Worm (Caenorhabditis elegans) whole organism, mixed stage, embryonic: Measurements from ENCODE around the gene C05D12.7.
A peak's percentile ranks its signal among the peaks of the same experiment; 100 is the strongest.

Experiments
- M03D4.4 ChIP-seq: sonication (generic microtip); optimal IDR thresholded peaks from 2 replicates; lab custom pipeline; 2017; ENCODE audit warnings: mild to moderate bottlenecking, missing genetic modification characterization, missing compliant biosample characterization
- bed-3 ChIP-seq: fragments of 200-800 bp; sonication (Bioruptor generic); optimal IDR thresholded peaks from 3 replicates; lab custom pipeline; 2018; ENCODE audit warnings: mild to moderate bottlenecking, missing genetic modification characterization, moderate library complexity, missing compliant biosample characterization
- blmp-1 ChIP-seq: fragments of 150-350 bp; optimal IDR thresholded peaks from 2 replicates; lab custom pipeline; 2014; ENCODE audit warnings: missing biosample characterization, missing genetic modification characterization
- ceh-39 ChIP-seq: fragments of 150-350 bp; optimal IDR thresholded peaks from 2 replicates; lab custom pipeline; 2014; ENCODE audit warnings: missing biosample characterization, missing genetic modification characterization
- ceh-43 ChIP-seq: fragments of 200-800 bp; sonication (Bioruptor generic); optimal IDR thresholded peaks from 2 replicates; lab custom pipeline; 2018; ENCODE audit warnings: mild to moderate bottlenecking, missing genetic modification characterization, moderate library complexity, missing compliant biosample characterization
- ces-1 ChIP-seq: fragments of 150-350 bp; optimal IDR thresholded peaks from 2 replicates; lab custom pipeline; 2014; ENCODE audit warnings: missing biosample characterization, missing genetic modification reagents, missing genetic modification characterization
- cnd-1 ChIP-seq: fragments of 200-800 bp; sonication (Bioruptor generic); optimal IDR thresholded peaks from 2 replicates; lab custom pipeline; 2018; ENCODE audit warnings: mild to moderate bottlenecking, missing genetic modification characterization, missing compliant biosample characterization
- drap-1 ChIP-seq: fragments of 200-800 bp; sonication (Bioruptor generic); optimal IDR thresholded peaks from 3 replicates; lab custom pipeline; 2018; ENCODE audit warnings: mild to moderate bottlenecking, missing genetic modification characterization, missing compliant biosample characterization
- elt-1 ChIP-seq: sonication (generic microtip); optimal IDR thresholded peaks from 2 replicates; lab custom pipeline; 2017; ENCODE audit warnings: missing genetic modification characterization, mild to moderate bottlenecking, missing compliant biosample characterization, antibody characterized with exemption, moderate library complexity, borderline replicate concordance; ENCODE audit not compliant: insufficient read depth
- ham-2 ChIP-seq: fragments of 200-800 bp; sonication (Bioruptor generic); optimal IDR thresholded peaks from 2 replicates; lab custom pipeline; 2018; ENCODE audit warnings: mild to moderate bottlenecking, missing genetic modification characterization, missing compliant biosample characterization
- hlh-1 ChIP-seq: fragments of 150-350 bp; optimal IDR thresholded peaks from 2 replicates; lab custom pipeline; 2014; ENCODE audit warnings: missing biosample characterization, missing genetic modification reagents, missing genetic modification characterization
- lin-32 ChIP-seq: fragments of 200-800 bp; sonication (Bioruptor generic); optimal IDR thresholded peaks from 2 replicates; lab custom pipeline; 2018; ENCODE audit warnings: mild to moderate bottlenecking, missing genetic modification characterization, missing compliant biosample characterization
- lsy-2 ChIP-seq: fragments of 150-350 bp; optimal IDR thresholded peaks from 2 replicates; lab custom pipeline; 2014; ENCODE audit warnings: missing biosample characterization, missing genetic modification characterization
- mab-5 ChIP-seq: fragments of 150-350 bp; optimal IDR thresholded peaks from 2 replicates; lab custom pipeline; 2014; ENCODE audit warnings: missing biosample characterization, missing genetic modification characterization
- mep-1 ChIP-seq: fragments of 150-350 bp; optimal IDR thresholded peaks from 2 replicates; lab custom pipeline; 2017; ENCODE audit warnings: missing biosample characterization, missing genetic modification reagents, missing genetic modification characterization, inconsistent platforms
- mls-2 ChIP-seq: sonication (generic microtip); optimal IDR thresholded peaks from 2 replicates; lab custom pipeline; 2016; ENCODE audit warnings: mild to moderate bottlenecking, missing genetic modification characterization, moderate library complexity, missing compliant biosample characterization
- nhr-12 ChIP-seq: fragments of 150-350 bp; optimal IDR thresholded peaks from 2 replicates; lab custom pipeline; 2014; ENCODE audit warnings: missing biosample characterization, missing genetic modification characterization
- nhr-2 ChIP-seq: fragments of 150-350 bp; optimal IDR thresholded peaks from 2 replicates; lab custom pipeline; 2014; ENCODE audit warnings: missing biosample characterization, missing genetic modification characterization
- nhr-237 ChIP-seq: fragments of 150-350 bp; optimal IDR thresholded peaks from 2 replicates; lab custom pipeline; 2014; ENCODE audit warnings: missing biosample characterization, missing genetic modification characterization
- nhr-28 ChIP-seq: fragments of 150-350 bp; optimal IDR thresholded peaks from 2 replicates; lab custom pipeline; 2014; ENCODE audit warnings: missing biosample characterization, missing genetic modification characterization
- pha-4 ChIP-seq: fragments of 150-350 bp; optimal IDR thresholded peaks from 2 replicates; lab custom pipeline; 2018; ENCODE audit warnings: missing biosample characterization, missing genetic modification reagents, missing genetic modification characterization
- sem-2 ChIP-seq: fragments of 200-800 bp; sonication (Bioruptor generic); optimal IDR thresholded peaks from 2 replicates; lab custom pipeline; 2018; ENCODE audit warnings: mild to moderate bottlenecking, missing genetic modification characterization, missing compliant biosample characterization
- sptf-1 ChIP-seq: sonication (generic microtip); optimal IDR thresholded peaks from 2 replicates; lab custom pipeline; 2017; ENCODE audit warnings: mild to moderate bottlenecking, missing genetic modification characterization, moderate library complexity, missing compliant biosample characterization
- tbx-8 ChIP-seq: fragments of 200-800 bp; sonication (Bioruptor generic); optimal IDR thresholded peaks from 2 replicates; lab custom pipeline; 2018; ENCODE audit warnings: mild to moderate bottlenecking, missing genetic modification characterization, moderate library complexity, missing compliant biosample characterization
- unc-39 ChIP-seq: fragments of 150-350 bp; optimal IDR thresholded peaks from 2 replicates; lab custom pipeline; 2014; ENCODE audit warnings: missing biosample characterization, missing genetic modification characterization
- unc-62 ChIP-seq: fragments of 150-350 bp; optimal IDR thresholded peaks from 2 replicates; lab custom pipeline; 2014; ENCODE audit warnings: missing biosample characterization, missing genetic modification reagents, missing genetic modification characterization
- zip-8 ChIP-seq: fragments of 150-350 bp; optimal IDR thresholded peaks from 2 replicates; lab custom pipeline; 2014; ENCODE audit warnings: missing biosample characterization, missing genetic modification characterization

C05D12.7 gene

DNA sequence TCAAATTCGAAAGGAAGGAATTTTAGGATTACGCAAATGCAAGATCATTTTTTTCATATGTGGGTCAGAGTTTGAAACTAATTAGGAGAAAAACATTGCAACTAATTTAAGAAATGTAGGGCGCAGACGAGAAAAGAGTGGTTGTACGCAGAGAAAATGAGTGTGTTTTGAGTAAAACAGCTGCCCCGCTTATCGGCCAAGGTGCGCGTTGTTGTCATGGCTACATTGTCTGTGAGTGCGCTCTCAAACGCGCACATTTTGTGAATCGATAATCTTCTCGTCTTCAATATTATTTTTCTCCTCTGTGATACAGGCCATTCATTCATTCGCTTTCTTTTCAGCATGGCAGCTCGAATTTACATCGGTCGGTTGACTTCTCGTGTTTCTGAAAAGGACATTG lies 43.8 kb downstream of the C05D12.7 start:
- TF ChIP-seq nhr-237 (tag; lab: Kevin White, UChicago) (no peak), unc-39 (tag; lab: Kevin White, UChicago) (no peak), ceh-39 (tag; lab: Kevin White, UChicago) (peak; percentile 9), nhr-12 (tag; lab: Kevin White, UChicago) (no peak), hlh-1 (tag; lab: Kevin White, UChicago) (peak; percentile 24), sptf-1 (no peak), unc-62 (GFP tag; lab: Kevin White, UChicago) (no peak), tbx-8 (GFP tag; lab: Kevin White, UChicago) (no peak), sem-2 (GFP tag; lab: Kevin White, UChicago) (no peak), mab-5 (tag; lab: Kevin White, UChicago) (no peak), blmp-1 (tag; lab: Kevin White, UChicago) (no peak), ceh-43 (GFP tag; lab: Kevin White, UChicago) (no peak), pha-4 (no peak)

DNA sequence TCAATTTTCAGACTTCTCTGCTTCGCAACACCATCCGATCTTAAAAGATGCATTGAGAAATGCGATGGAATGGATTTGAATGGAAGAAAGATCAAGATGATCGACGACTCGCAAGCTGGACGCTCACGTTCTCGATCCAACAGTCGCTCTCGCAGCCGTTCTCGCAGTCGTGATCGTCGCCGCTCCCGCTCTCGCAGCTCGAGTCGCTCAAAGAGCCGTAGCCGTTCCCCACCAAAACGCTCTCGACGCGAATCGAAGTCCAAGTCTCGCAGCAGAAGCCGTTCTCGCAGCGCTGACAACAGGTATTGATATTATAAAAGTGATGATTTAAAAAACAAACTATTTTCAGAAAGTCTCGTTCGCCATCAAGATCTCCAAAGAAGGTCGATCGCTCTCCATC lies 45.3 kb downstream of the C05D12.7 start:
- TF ChIP-seq nhr-28 = no peak
- TF ChIP-seq ces-1 (GFP tag; lab: Kevin White, UChicago) = no peak
- TF ChIP-seq elt-1 (tag; lab: Kevin White, UChicago) = no peak
- no peak for TF ChIP-seq unc-62 (GFP tag; lab: Kevin White, UChicago)
- TF ChIP-seq sptf-1 = no peak
- no peak for TF ChIP-seq pha-4
- no peak for TF ChIP-seq lin-32

DNA sequence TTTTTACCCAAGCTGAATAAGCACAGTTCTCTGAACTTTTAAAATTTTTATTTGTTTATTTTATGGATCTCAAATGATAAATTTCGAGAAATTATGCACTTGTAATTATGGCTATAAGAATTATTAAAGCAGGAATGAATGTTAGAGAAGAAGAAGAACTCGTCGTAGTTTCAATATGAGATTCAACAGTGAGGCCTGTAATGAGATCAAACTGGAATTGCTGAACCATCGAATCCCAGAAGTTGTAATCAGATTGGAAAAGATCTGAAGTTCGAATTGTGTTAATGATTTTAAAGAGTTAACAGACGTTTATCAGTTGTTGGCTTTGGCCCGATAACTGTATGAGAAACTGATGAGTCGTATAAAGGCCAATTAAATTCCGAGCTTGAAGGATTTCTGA lies 45.8 kb downstream of the C05D12.7 start:
- TF ChIP-seq lin-32 (no peak), pha-4 (no peak), bed-3 (GFP tag; lab: Kevin White, UChicago) (no peak), sptf-1 (no peak), nhr-237 (tag; lab: Kevin White, UChicago) (no peak), mep-1 (no peak), tbx-8 (GFP tag; lab: Kevin White, UChicago) (no peak), M03D4.4 (tag; lab: Kevin White, UChicago) (no peak), nhr-2 (tag; lab: Kevin White, UChicago) (no peak), ceh-43 (GFP tag; lab: Kevin White, UChicago) (no peak), elt-1 (tag; lab: Kevin White, UChicago) (no peak), nhr-28 (no peak), lsy-2 (no peak), ham-2 (no peak)
- TF ChIP-seq, all 35 proteins: peak for 0

DNA sequence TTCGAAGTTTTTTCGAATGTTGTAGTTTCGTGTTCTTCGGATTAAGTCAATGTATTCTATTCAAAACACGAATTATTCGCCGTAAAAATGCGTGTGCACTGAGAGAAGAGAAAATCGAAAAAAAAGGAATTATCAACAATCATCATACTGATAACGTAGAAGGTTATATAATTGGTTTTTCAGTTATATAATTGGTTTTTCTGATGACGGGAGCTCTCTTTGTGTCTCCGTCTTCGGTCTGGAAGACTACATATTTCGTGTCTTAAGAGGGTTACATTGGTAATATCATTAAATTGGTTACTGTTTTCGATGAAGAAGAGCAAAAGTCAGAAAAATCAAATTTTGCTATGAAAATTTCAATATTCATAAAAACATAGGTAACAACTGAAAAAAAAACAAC lies 50.0 kb downstream of the C05D12.7 start:
- TF ChIP-seq unc-39 (tag; lab: Kevin White, UChicago) (no peak), cnd-1 (tag; lab: Kevin White, UChicago) (no peak), sem-2 (GFP tag; lab: Kevin White, UChicago) (no peak), drap-1 (GFP tag; lab: Kevin White, UChicago) (no peak), mls-2 (tag; lab: Kevin White, UChicago) (no peak), nhr-237 (tag; lab: Kevin White, UChicago) (no peak), ham-2 (no peak), zip-8 (tag; lab: Kevin White, UChicago) (no peak), sptf-1 (no peak), elt-1 (tag; lab: Kevin White, UChicago) (no peak), lsy-2 (no peak), ceh-43 (GFP tag; lab: Kevin White, UChicago) (no peak), ces-1 (GFP tag; lab: Kevin White, UChicago) (no peak)
